Fruit fly (Drosophila melanogaster): ENCODE results near the gene Zaf1.

The Zaf1 gene

dm6 chr3R:11669017-11669953, 43.8 kb upstream of the Zaf1 start (continued):
- no peak for TF ChIP-seq fd59A (GFP tag; optimal IDR thresholded peaks at IDR 0.05)
- no peak for TF ChIP-seq CG6808 (GFP tag; optimal IDR thresholded peaks at IDR 0.05)
- no peak for TF ChIP-seq Smox (GFP tag; optimal IDR thresholded peaks at IDR 0.05)
- no peak for TF ChIP-seq Eip75B (GFP tag; optimal IDR thresholded peaks at IDR 0.05)
- peak; percentile 58 for TF ChIP-seq Eip78C (GFP tag)

DNA sequence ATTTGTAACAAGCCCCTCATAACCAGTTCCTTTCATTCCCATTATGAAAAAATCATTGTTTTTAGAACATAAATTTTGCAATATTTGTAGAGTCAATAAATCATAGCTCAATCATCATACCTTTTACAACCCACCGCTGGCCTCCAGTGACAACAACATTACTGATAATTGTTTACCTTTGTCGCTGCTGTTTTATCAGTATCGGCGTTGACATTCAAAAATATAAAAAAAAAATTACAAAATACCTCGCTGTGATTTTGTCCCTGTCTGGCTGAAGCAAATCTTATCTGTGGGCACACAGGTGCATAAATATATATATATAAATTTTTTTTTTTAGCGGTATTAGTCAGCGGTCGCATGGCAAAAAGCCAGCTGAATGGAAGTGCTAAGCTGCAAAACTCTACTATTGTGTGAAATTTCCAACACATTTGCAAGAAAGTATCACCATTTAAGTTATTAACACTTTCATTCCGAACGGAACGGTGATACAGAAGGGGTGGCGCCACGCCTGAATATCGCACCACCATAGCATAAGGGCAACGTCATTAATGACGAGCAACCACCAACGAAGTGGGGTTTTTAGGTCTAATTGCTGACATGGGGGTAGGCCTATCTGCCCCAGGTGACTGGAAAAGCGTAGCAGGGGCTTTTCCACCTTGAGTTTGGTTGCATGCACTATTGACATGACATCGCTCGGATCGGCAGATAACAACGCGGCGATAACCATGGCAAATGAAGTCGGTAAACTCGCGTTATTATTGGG, 40.7 kb upstream of the Zaf1 start:
- TF ChIP-seq fd59A (GFP tag; optimal IDR thresholded peaks at IDR 0.05) (no peak), Eip93F (GFP tag; optimal IDR thresholded peaks at IDR 0.05) (peak; percentile 65), vri (GFP tag; optimal IDR thresholded peaks at IDR 0.05) (peak; percentile 51), CG11762 (GFP tag; optimal IDR thresholded peaks at IDR 0.05; ENCODE audit: insufficient read depth) (no peak), CG31627 (GFP tag; optimal IDR thresholded peaks at IDR 0.05) (no peak), CG16779 (tag; optimal IDR thresholded peaks at IDR 0.05) (no peak), CG34406 (GFP tag; optimal IDR thresholded peaks at IDR 0.05) (no peak), Eip75B (GFP tag; optimal IDR thresholded peaks at IDR 0.05) (no peak), fkh (GFP tag; optimal IDR thresholded peaks at IDR 0.05) (peak; percentile 65), CG3919 (GFP tag; optimal IDR thresholded peaks at IDR 0.05) (no peak), lz (GFP tag; optimal IDR thresholded peaks at IDR 0.05) (no peak), Ets96B (tag; optimal IDR thresholded peaks at IDR 0.05) (no peak), Lpt (GFP tag; optimal IDR thresholded peaks at IDR 0.05) (no peak), eg (GFP tag; IDR thresholded peaks at IDR 0.05) (no peak), svp (GFP tag) (peak; percentile 91), CG3032 (tag; optimal IDR thresholded peaks at IDR 0.05) (no peak), CG15336 (GFP tag; IDR thresholded peaks at IDR 0.05) (no peak), Sox15 (GFP tag; optimal IDR thresholded peaks at IDR 0.05) (no peak), cyc (GFP tag; optimal IDR thresholded peaks at IDR 0.05) (no peak), Eip78C (GFP tag) (peak; percentile 7), Ets21C (GFP tag; optimal IDR thresholded peaks at IDR 0.05) (no peak), esn (GFP tag; optimal IDR thresholded peaks at IDR 0.05) (no peak)

DNA sequence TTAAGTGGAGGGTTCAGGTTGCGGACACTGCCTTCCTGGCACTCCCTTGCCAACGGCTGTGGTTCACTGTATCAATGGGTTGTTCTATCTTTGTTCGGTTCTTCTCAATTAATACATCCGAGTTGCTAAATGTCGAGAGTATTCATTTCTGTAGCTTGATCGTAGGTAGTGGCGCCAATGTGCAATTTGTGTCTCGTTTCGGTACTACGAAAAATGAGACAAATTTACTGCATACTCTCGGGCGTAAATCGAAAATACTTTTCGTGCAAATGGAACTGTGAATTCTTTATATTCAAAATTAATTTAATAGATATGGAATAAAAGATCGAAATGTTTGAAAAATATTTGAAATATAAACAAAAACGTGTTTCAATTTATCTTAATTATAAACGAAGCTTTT, 40.1 kb upstream of the Zaf1 start:
- TF ChIP-seq cyc (GFP tag; optimal IDR thresholded peaks at IDR 0.05) (peak; percentile 13), esn (GFP tag; optimal IDR thresholded peaks at IDR 0.05) (peak; percentile 34), Eip78C (GFP tag) (peak; percentile 58), CG6276 (GFP tag; optimal IDR thresholded peaks at IDR 0.05) (no peak), pdm3 (GFP tag; optimal IDR thresholded peaks at IDR 0.05) (peak; percentile 1), Sox14 (GFP tag; optimal IDR thresholded peaks at IDR 0.05) (no peak)

DNA sequence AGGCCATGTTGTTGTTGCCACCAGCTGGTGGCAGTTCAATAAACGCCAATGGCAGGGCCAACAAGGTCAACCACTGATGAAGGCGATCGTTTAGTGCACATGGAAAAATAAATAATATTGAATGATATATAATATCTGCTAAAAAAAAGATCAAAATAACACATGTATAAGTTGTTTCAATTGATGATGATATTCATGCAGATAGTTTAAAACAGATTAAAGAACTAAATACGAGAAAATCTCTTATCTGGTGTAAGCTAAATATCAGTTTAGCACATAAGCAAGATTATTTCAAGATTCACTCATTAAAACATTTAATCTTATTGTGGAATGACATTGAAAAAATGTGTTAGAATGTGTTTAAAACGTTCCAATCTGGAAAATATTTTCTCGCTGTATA, 38.0 kb upstream of the Zaf1 start:
- peak; percentile 33 for TF ChIP-seq CG3919 (GFP tag; optimal IDR thresholded peaks at IDR 0.05)
- TF ChIP-seq CG8319 (GFP tag; optimal IDR thresholded peaks at IDR 0.05) = no peak
- TF ChIP-seq salr (GFP tag; optimal IDR thresholded peaks at IDR 0.05) = no peak
- peak; percentile 10 for TF ChIP-seq spab (GFP tag; optimal IDR thresholded peaks at IDR 0.05)
- 0 out of 2 replicates have a peak, but pooled peaks have one; percentile 17 for TF ChIP-seq CG15336 (GFP tag; IDR thresholded peaks at IDR 0.05)
- TF ChIP-seq CG8119 (GFP tag; IDR thresholded peaks at IDR 0.05) = no peak
- peak; percentile 69 for TF ChIP-seq Eip78C (GFP tag)
- no peak for TF ChIP-seq CG4318 (GFP tag; optimal IDR thresholded peaks at IDR 0.05)
- peak; percentile 15 for TF ChIP-seq CG10669 (GFP tag; optimal IDR thresholded peaks at IDR 0.05)
- TF ChIP-seq OdsH (GFP tag; optimal IDR thresholded peaks at IDR 0.05) = peak; percentile 15
- TF ChIP-seq CG3032 (tag; optimal IDR thresholded peaks at IDR 0.05) = peak; percentile 26
- TF ChIP-seq pdm3 (GFP tag; optimal IDR thresholded peaks at IDR 0.05) = peak; percentile 29
- TF ChIP-seq CG34406 (GFP tag; optimal IDR thresholded peaks at IDR 0.05) = peak; percentile 3
- TF ChIP-seq ss (GFP tag; optimal IDR thresholded peaks at IDR 0.05) = peak in 1 of 2 experiments; percentile 37
- TF ChIP-seq Blimp-1 (GFP tag; optimal IDR thresholded peaks at IDR 0.05) = no peak
- TF ChIP-seq CG32006 (GFP tag; optimal IDR thresholded peaks at IDR 0.05) = no peak
- TF ChIP-seq acj6 (GFP tag; optimal IDR thresholded peaks at IDR 0.05) = no peak
- no peak for TF ChIP-seq Hr4 (GFP tag; optimal IDR thresholded peaks at IDR 0.05)
- no peak for TF ChIP-seq esn (GFP tag; optimal IDR thresholded peaks at IDR 0.05)
- TF ChIP-seq CG8632 (GFP tag; optimal IDR thresholded peaks at IDR 0.05) = no peak
- no peak for TF ChIP-seq achi (GFP tag; optimal IDR thresholded peaks at IDR 0.05)
- no peak for TF ChIP-seq dac (GFP tag; optimal IDR thresholded peaks at IDR 0.05)
- TF ChIP-seq fd59A (GFP tag; optimal IDR thresholded peaks at IDR 0.05) = no peak
